Worm (Caenorhabditis elegans) whole organism, L1 larva: ENCODE results near the gene eppl-1.

Experiments used
- ceh-82 ChIP-seq, 3 experiments: fragments of 150-350 bp in 1 of 3; sonication (generic microtip) in 2 of 3; optimal IDR thresholded peaks; 2 replicates each; lab custom pipeline; 2014 to 2017; ENCODE audit warnings: missing biosample characterization in 3 of 3, missing genetic modification characterization in 3 of 3
- elt-3 ChIP-seq, 6 experiments: fragments of 150-350 bp in 1 of 6; sonication (generic microtip); optimal IDR thresholded peaks; 2 replicates each; lab custom pipeline; 2017 to 2018; ENCODE audit warnings: missing biosample characterization in 6 of 6, missing genetic modification characterization in 6 of 6, inconsistent platforms in 1 of 6
- fkh-8 ChIP-seq: sonication (generic microtip); optimal IDR thresholded peaks from 2 replicates; lab custom pipeline; 2016; ENCODE audit warnings: mild to moderate bottlenecking, missing genetic modification characterization, missing compliant biosample characterization
- jun-1 ChIP-seq: fragments of 150-350 bp; optimal IDR thresholded peaks from 2 replicates; lab custom pipeline; 2014; ENCODE audit warnings: missing biosample characterization, missing genetic modification reagents, missing genetic modification characterization
- mdl-1 ChIP-seq, 2 experiments: fragments of 150-350 bp; optimal IDR thresholded peaks; 2 replicates each; lab custom pipeline; 2014 to 2017; ENCODE audit warnings: missing biosample characterization in 2 of 2, missing genetic modification characterization in 2 of 2, inconsistent platforms in 1 of 2
- zag-1 ChIP-seq: fragments of 150-350 bp; optimal IDR thresholded peaks from 2 replicates; lab custom pipeline; 2014; ENCODE audit warnings: missing biosample characterization, missing genetic modification characterization

ce11 chrIV:8446904-8447303 is 4.7 kb downstream of the eppl-1 start, which contains the start of gene T01B11.1:
- no peak for TF ChIP-seq jun-1 (tag; lab: Kevin White, UChicago)
- TF ChIP-seq zag-1 (tag; lab: Kevin White, UChicago): no peak
- TF ChIP-seq fkh-8 (tag; lab: Kevin White, UChicago): no peak
- no peak for TF ChIP-seq ceh-82 (tag; optimal IDR thresholded peaks at IDR 0.05; lab: Kevin White, UChicago)
- no peak for TF ChIP-seq elt-3 (tag; optimal IDR thresholded peaks at IDR 0.05; lab: Kevin White, UChicago)
- no peak for TF ChIP-seq mdl-1 (tag; optimal IDR thresholded peaks at IDR 0.05; lab: Kevin White, UChicago)
